Worm (Caenorhabditis elegans) whole organism, L3 larva: ENCODE results near the gene C04F6.7.

ENCODE experiments used
- elt-1 ChIP-seq: fragments of 150-350 bp; optimal IDR thresholded peaks from 2 replicates; lab custom pipeline; 2014; ENCODE audit warnings: missing biosample characterization, missing genetic modification characterization
- nhr-77 ChIP-seq: fragments of 150-350 bp; optimal IDR thresholded peaks from 2 replicates; lab custom pipeline; 2014; ENCODE audit warnings: missing biosample characterization, missing genetic modification characterization
- pha-4 ChIP-seq: fragments of 150-350 bp; optimal IDR thresholded peaks from 2 replicates; lab custom pipeline; 2014; ENCODE audit warnings: missing biosample characterization, missing genetic modification reagents, missing genetic modification characterization
- unc-62 ChIP-seq: fragments of 150-350 bp; sonication (generic microtip); optimal IDR thresholded peaks from 4 replicates; lab custom pipeline; 2014; ENCODE audit warnings: missing biosample characterization, missing genetic modification reagents, missing genetic modification characterization

ce11 chrX:3408717-3409303 is 10.2 kb downstream of the C04F6.7 start:
- TF ChIP-seq nhr-77 (tag; lab: Kevin White, UChicago) (no peak), unc-62 (GFP tag; lab: Kevin White, UChicago) (no peak), elt-1 (tag; lab: Kevin White, UChicago) (no peak), pha-4 (tag; lab: Kevin White, UChicago) (no peak)
